Worm (Caenorhabditis elegans): ENCODE data around the gene F12E12.2.
"Not testable (repeated sequence)": the region's sequence is repeated elsewhere in the genome, so short reads cannot be mapped to it uniquely, and the experiment has no call there.

F12E12.2 gene

DNA sequence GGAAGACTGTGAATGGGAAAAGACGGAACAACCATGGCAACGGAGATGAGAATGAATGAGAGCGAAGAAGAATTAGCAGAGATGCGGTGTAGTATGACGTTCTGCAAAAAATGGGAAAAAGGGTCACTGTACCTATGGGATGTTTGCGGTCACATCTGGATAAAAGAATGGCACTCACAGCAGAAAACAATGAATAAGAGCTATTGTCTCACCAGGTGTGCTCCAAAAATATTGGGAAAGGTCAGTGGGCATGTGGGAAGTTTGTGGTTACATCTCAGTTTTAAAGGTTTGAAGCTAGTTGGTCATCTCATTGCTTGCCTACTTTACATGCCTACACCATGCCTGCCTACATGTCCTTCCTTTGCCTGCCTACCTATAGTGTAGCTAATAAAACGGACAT is 10.9 kb downstream of the F12E12.2 start, which contains the start of gene fbxb-91:
fbxb-91 (minus strand) TSS at position 101 of the 400 bp plus-strand sequence.
- no peak for TF ChIP-seq ces-1 (GFP tag; optimal IDR thresholded peaks at IDR 0.05)
- no peak for TF ChIP-seq nhr-12 (tag; optimal IDR thresholded peaks at IDR 0.05)
- TF ChIP-seq nhr-2 (tag; optimal IDR thresholded peaks at IDR 0.05), result no peak
- TF ChIP-seq snpc-4 (tag; optimal IDR thresholded peaks at IDR 0.05), result no peak
- no peak for TF ChIP-seq mls-2 (tag; optimal IDR thresholded peaks at IDR 0.05)
- TF ChIP-seq nhr-28 (tag; optimal IDR thresholded peaks at IDR 0.05), result no peak
- no peak for TF ChIP-seq ceh-83 (GFP tag; optimal IDR thresholded peaks at IDR 0.05)

DNA sequence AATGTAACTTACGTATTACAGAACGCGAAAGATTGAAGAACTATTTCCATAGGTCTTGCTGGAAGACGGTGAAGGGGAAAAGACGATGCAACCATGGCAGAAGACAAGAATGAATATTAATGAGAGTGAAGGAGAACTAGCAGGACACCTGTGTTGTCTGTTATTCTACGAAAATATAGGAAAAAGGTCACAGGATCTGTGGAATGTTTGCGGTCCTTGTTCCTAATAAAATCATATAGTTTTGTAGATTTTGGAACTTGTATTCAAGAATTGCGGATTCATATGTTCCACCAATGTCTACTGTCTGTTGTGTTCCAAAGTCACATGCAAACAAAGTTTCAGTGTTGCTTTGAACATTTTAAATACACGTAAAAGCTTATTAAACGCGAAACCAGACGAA is 12.4 kb downstream of the F12E12.2 start, which contains the start of gene sdz-11:
sdz-11 (minus strand) TSS at position 101 of the 400 bp plus-strand sequence.
- TF ChIP-seq tbx-8 (GFP tag; optimal IDR thresholded peaks at IDR 0.05) (no peak), snpc-4 (tag; optimal IDR thresholded peaks at IDR 0.05) (no peak), nhr-2 (tag; optimal IDR thresholded peaks at IDR 0.05) (no peak), cnd-1 (tag; optimal IDR thresholded peaks at IDR 0.05) (no peak), ceh-39 (tag; optimal IDR thresholded peaks at IDR 0.05) (no peak), nhr-28 (tag; optimal IDR thresholded peaks at IDR 0.05) (no peak), ham-2 (GFP tag; optimal IDR thresholded peaks at IDR 0.05) (no peak), mab-5 (tag; optimal IDR thresholded peaks at IDR 0.05) (no peak), unc-62 (GFP tag; optimal IDR thresholded peaks at IDR 0.05) (no peak), ztf-11 (tag; optimal IDR thresholded peaks at IDR 0.05) (no peak), nhr-237 (tag; optimal IDR thresholded peaks at IDR 0.05) (no peak), ceh-43 (GFP tag; optimal IDR thresholded peaks at IDR 0.05) (no peak), elt-3 (tag; optimal IDR thresholded peaks at IDR 0.05) (no peak), hlh-1 (tag; optimal IDR thresholded peaks at IDR 0.05) (no peak), lsy-2 (tag; optimal IDR thresholded peaks at IDR 0.05) (no peak)

DNA sequence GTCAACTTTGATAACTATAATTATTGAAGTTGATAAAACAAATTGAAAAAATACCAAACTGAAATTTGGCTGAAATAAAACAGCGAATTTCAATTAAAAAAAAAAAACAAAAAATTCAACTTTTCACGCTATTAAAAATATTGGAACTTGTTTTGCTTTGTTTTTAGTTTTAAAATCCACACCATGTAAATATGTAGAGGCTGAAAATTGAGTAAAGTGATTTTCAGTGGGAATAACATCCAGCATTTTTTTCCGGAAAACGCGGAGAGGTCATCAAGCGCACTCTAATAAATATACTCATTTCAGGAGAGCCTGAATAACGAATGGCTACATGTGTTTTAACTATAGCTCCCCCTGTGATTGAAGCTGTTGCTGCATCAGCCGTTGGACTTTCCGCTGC is 13.9 kb downstream of the F12E12.2 start, which contains the start of gene rcd-1:
rcd-1 (plus strand) TSS at position 301 of the 400 bp plus-strand sequence.
- TF ChIP-seq nhr-237 (tag; optimal IDR thresholded peaks at IDR 0.05) (no peak), ceh-83 (GFP tag; optimal IDR thresholded peaks at IDR 0.05) (no peak)

DNA sequence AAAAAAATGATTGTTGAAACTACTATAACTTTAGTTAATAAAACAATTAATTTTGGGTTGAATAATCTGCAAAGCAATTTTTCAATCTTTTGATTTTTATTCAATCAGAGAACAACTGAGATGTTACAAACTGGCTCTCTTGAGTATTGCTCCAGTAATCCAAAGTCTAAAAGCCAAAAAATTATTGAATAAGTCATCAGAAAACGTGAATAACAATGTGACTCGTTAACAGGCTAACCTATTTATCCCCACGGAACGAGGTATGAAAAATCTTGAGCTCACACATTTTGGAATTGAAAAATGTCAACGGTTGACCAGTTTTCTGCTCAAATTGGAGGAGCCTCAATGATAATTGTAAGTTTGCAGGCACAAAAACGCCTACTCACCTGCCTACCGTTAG is 17.8 kb downstream of the F12E12.2 start, which contains the start of gene srx-111:
srx-111 (plus strand) TSS at position 301 of the 400 bp plus-strand sequence.
- TF ChIP-seq ztf-11 (tag; optimal IDR thresholded peaks at IDR 0.05) (no peak), unc-62 (GFP tag; optimal IDR thresholded peaks at IDR 0.05) (no peak), bed-3 (GFP tag; optimal IDR thresholded peaks at IDR 0.05) (no peak), blmp-1 (tag; optimal IDR thresholded peaks at IDR 0.05) (no peak), lin-13 (tag; optimal IDR thresholded peaks at IDR 0.05) (no peak), mls-2 (tag; optimal IDR thresholded peaks at IDR 0.05) (no peak)

DNA sequence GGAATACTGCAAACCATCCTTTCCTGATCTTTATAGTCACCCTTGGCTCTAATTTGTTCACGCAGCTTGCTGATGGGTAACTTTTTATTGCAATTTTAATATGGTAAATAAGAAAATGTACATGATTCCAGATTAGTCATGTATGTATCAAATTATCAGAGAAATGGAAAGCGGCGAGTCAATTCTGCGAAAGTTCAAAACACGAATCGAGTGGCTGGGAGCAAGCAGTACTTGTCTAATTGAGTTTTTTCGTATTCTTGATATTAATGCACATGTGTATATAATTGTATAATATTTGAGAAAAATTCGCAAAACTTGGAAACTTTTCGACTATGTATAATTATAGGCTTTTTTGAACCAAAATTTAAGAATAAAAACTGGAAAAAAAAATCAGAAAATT is 19.3 kb downstream of the F12E12.2 start, which contains the start of gene T24E12.12:
T24E12.12 (plus strand) TSS at position 281 of the 400 bp plus-strand sequence.
- TF ChIP-seq elt-3 (tag; optimal IDR thresholded peaks at IDR 0.05) (no peak), hlh-1 (tag; optimal IDR thresholded peaks at IDR 0.05) (no peak), ceh-39 (tag; optimal IDR thresholded peaks at IDR 0.05) (no peak)

DNA sequence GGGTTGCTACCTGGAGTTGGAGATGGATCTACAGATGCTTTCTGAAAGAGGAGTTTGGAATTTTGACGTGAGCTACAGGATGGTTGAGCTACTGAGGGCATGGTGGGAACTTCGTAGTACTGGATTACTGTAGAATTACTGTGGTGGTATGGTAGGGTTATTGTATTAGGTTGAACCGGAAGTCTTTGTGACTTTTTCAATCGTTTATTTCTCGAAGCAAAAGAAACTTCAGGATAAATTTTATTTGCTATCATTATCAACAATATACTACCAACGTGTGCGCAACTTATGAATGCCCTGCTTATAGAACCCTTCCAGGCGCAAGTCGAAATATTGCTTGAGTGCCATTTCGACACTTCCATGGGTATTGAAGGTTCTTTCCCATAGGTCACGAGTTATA is 21.9 kb downstream of the F12E12.2 start, which contains the start of gene T24E12.6:
T24E12.6 (minus strand) TSS at position 101 of the 400 bp plus-strand sequence.
- TF ChIP-seq lin-13 (tag; optimal IDR thresholded peaks at IDR 0.05); unc-62 (GFP tag; optimal IDR thresholded peaks at IDR 0.05); hlh-1 (tag; optimal IDR thresholded peaks at IDR 0.05): not testable (repeated sequence)

DNA sequence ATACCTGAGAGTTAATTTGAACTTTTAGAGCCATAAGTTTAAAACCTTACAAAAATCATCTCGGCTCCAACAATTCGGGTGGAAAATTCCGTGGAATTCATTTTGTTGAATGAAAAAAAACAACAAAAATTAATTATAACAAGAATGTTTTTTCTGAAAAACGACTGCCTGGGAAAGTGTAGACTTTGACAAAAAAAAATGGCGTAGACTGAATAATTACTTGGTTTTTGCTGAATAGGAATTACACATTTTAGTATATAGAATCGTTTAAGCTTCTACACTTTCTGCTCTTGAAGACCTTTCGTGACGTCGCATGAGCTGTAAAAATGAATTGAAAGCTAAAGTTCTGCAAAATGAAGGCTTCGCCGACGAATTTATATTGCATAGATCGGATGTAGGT is 24.7 kb downstream of the F12E12.2 start, which contains the start of gene srx-112:
srx-112 (minus strand) TSS at position 101 of the 400 bp plus-strand sequence.
- TF ChIP-seq mls-2 (tag; optimal IDR thresholded peaks at IDR 0.05) (no peak), nhr-2 (tag; optimal IDR thresholded peaks at IDR 0.05) (no peak), lin-13 (tag; optimal IDR thresholded peaks at IDR 0.05) (no peak)

DNA sequence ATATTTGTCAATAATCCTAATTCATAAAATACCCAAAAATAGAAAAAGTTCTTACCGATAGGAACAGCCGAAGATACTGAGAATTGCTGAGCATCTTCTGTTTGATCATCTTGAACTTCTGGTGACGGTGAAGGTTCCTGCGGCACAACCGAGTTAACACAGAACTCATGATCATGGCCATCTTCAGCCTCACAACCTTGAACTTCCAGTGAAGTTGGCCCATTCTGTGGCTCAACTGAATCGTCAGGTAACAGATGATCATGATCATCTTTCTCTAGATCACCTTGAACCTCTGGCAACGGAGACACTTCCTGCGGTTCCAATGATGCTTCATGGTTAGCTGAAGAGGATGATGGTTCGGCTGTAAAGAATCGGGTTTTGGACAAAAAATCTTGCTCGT is 31.9 kb downstream of the F12E12.2 start:
- no peak for TF ChIP-seq drap-1 (GFP tag; optimal IDR thresholded peaks at IDR 0.05)
- TF ChIP-seq elt-3 (tag; optimal IDR thresholded peaks at IDR 0.05), result no peak
- TF ChIP-seq sptf-1 (tag; optimal IDR thresholded peaks at IDR 0.05), result no peak
- no peak for TF ChIP-seq unc-62 (GFP tag; optimal IDR thresholded peaks at IDR 0.05)
- no peak for TF ChIP-seq ceh-43 (GFP tag; optimal IDR thresholded peaks at IDR 0.05)
- no peak for TF ChIP-seq ztf-11 (tag; optimal IDR thresholded peaks at IDR 0.05)
- no peak for TF ChIP-seq nhr-2 (tag; optimal IDR thresholded peaks at IDR 0.05)
- TF ChIP-seq lin-32 (GFP tag; optimal IDR thresholded peaks at IDR 0.05), result no peak
- no peak for TF ChIP-seq blmp-1 (tag; optimal IDR thresholded peaks at IDR 0.05)
- no peak for TF ChIP-seq nhr-12 (tag; optimal IDR thresholded peaks at IDR 0.05)
